Fruit fly (Drosophila melanogaster) whole organism, embryonic: ENCODE results near the gene CG4896.

Source experiments
- Awh ChIP-seq: fragments of 200-800 bp; sonication (Bioruptor generic); IDR thresholded peaks from 2 replicates; pipeline ENCODE4, ENCODE4 v1.3.6; 2022; ENCODE audit warnings: missing biosample characterization, missing genetic modification characterization
- Blimp-1 ChIP-seq: fragments of 200-800 bp; sonication (Bioruptor generic); optimal IDR thresholded peaks from 3 replicates; lab custom pipeline; 2018; ENCODE audit warnings: missing biosample characterization, missing genetic modification characterization, mild to moderate bottlenecking, moderate library complexity, missing genetic modification reagents
- CG10431 ChIP-seq: fragments of 200-800 bp; sonication (Bioruptor generic); optimal IDR thresholded peaks from 3 replicates; lab custom pipeline; 2018; ENCODE audit warnings: missing biosample characterization, mild to moderate bottlenecking, missing genetic modification characterization
- CG10543 ChIP-seq: fragments of 200-800 bp; sonication (Bioruptor generic); optimal IDR thresholded peaks from 3 replicates; lab custom pipeline; 2017; ENCODE audit warnings: missing biosample characterization, mild to moderate bottlenecking, missing genetic modification characterization, moderate library complexity
- CG11247 ChIP-seq: fragments of 200-800 bp; sonication (Bioruptor generic); IDR thresholded peaks from 2 replicates; pipeline ENCODE4 v1.3.6; 2022; ENCODE audit warnings: missing biosample characterization, missing genetic modification characterization
- CG11456 ChIP-seq: fragments of 200-800 bp; sonication (Bioruptor generic); IDR thresholded peaks from 3 replicates; pipeline ENCODE4 v1.3.6; 2022; ENCODE audit warnings: missing biosample characterization, missing genetic modification characterization
- CG13123 ChIP-seq: fragments of 200-800 bp; sonication (Bioruptor generic); optimal IDR thresholded peaks from 2 replicates; lab custom pipeline; 2016; ENCODE audit warnings: missing biosample characterization, missing genetic modification characterization
- CG14860 ChIP-seq: fragments of 200-800 bp; sonication (Bioruptor generic); IDR thresholded peaks from 3 replicates; pipeline ENCODE4 v1.3.6; 2022; ENCODE audit warnings: missing biosample characterization, missing genetic modification characterization; ENCODE audit not compliant: partially characterized antibody
- CG1529 ChIP-seq: fragments of 200-800 bp; sonication (Bioruptor generic); optimal IDR thresholded peaks from 3 replicates; lab custom pipeline; 2018; ENCODE audit warnings: missing biosample characterization, missing genetic modification characterization
- CG16813 ChIP-seq: fragments of 200-800 bp; sonication (Bioruptor generic); IDR thresholded peaks from 3 replicates; pipeline ENCODE4 v1.3.6; 2022; ENCODE audit warnings: missing biosample characterization, missing genetic modification characterization; ENCODE audit not compliant: partially characterized antibody
- CG16815 ChIP-seq: fragments of 200-800 bp; sonication (Bioruptor generic); optimal IDR thresholded peaks from 3 replicates; lab custom pipeline; 2017; ENCODE audit warnings: missing biosample characterization, mild to moderate bottlenecking, missing genetic modification characterization
- CG17829 ChIP-seq: fragments of 200-800 bp; optimal IDR thresholded peaks from 2 replicates; lab custom pipeline; 2019; ENCODE audit warnings: missing biosample characterization, mild to moderate bottlenecking, missing genetic modification characterization, moderate library complexity
- CG2199 ChIP-seq: fragments of 200-800 bp; sonication (Bioruptor generic); IDR thresholded peaks from 3 replicates; pipeline ENCODE4 v1.3.6; 2022; ENCODE audit warnings: missing biosample characterization, missing genetic modification characterization
- CG32772 ChIP-seq: fragments of 200-800 bp; sonication (Bioruptor generic); IDR thresholded peaks from 2 replicates; pipeline ENCODE4 v1.3.6; 2022; ENCODE audit warnings: missing biosample characterization, missing genetic modification characterization
- CG3407 ChIP-seq: fragments of 200-800 bp; sonication (Bioruptor generic); optimal IDR thresholded peaks from 2 replicates; lab custom pipeline; 2018; ENCODE audit warnings: missing biosample characterization, mild to moderate bottlenecking, missing genetic modification characterization
- CG34376 ChIP-seq: fragments of 200-800 bp; sonication (Bioruptor generic); optimal IDR thresholded peaks from 2 replicates; lab custom pipeline; 2018; ENCODE audit warnings: missing biosample characterization, mild to moderate bottlenecking, missing genetic modification characterization
- CG4360 ChIP-seq: fragments of 200-800 bp; sonication (Bioruptor generic); IDR thresholded peaks from 2 replicates; pipeline ENCODE4 v1.3.6; 2022; ENCODE audit warnings: missing biosample characterization, missing genetic modification characterization
- CG6854 ChIP-seq: fragments of 200-800 bp; sonication (Bioruptor generic); optimal IDR thresholded peaks from 3 replicates; lab custom pipeline; 2017; ENCODE audit warnings: missing biosample characterization, mild to moderate bottlenecking, missing genetic modification characterization
- CG8944 ChIP-seq: fragments of 200-800 bp; sonication (Bioruptor generic); optimal IDR thresholded peaks from 3 replicates; lab custom pipeline; 2016; ENCODE audit warnings: missing biosample characterization, missing genetic modification characterization
- CG9727 ChIP-seq: fragments of 200-800 bp; sonication (Bioruptor generic); optimal IDR thresholded peaks from 3 replicates; lab custom pipeline; 2017; ENCODE audit warnings: missing biosample characterization, mild to moderate bottlenecking, missing genetic modification characterization
- Dip3 ChIP-seq: fragments of 200-800 bp; sonication (Bioruptor generic); optimal IDR thresholded peaks from 3 replicates; lab custom pipeline; 2016; ENCODE audit warnings: missing biosample characterization, missing genetic modification characterization
- E2f2 ChIP-seq: fragments of 200-800 bp; sonication (Bioruptor generic); IDR thresholded peaks from 2 replicates; pipeline ENCODE4 v1.3.6; 2022; ENCODE audit warnings: missing biosample characterization, missing genetic modification characterization
- Fer1 ChIP-seq: fragments of 200-800 bp; sonication (Bioruptor generic); optimal IDR thresholded peaks from 2 replicates; lab custom pipeline; 2017; ENCODE audit warnings: missing biosample characterization, mild to moderate bottlenecking, missing genetic modification characterization
- Hand ChIP-seq: fragments of 200-800 bp; sonication (Bioruptor generic); optimal IDR thresholded peaks from 2 replicates; lab custom pipeline; 2017; ENCODE audit warnings: mild to moderate bottlenecking, missing biosample characterization, missing genetic modification reagents, missing genetic modification characterization
- MTF-1 ChIP-seq: fragments of 200-800 bp; sonication (Bioruptor generic); optimal IDR thresholded peaks from 2 replicates; lab custom pipeline; 2018; ENCODE audit warnings: missing biosample characterization, mild to moderate bottlenecking, missing genetic modification characterization, borderline replicate concordance
- Sin3A ChIP-seq: fragments of >200 bp; optimal IDR thresholded peaks from 2 replicates; lab custom pipeline; 2018
- Stat92E ChIP-seq, 3 experiments: fragments of >200 bp in 2 of 3; fragments of 200-800 bp in 1 of 3; sonication (Bioruptor generic) in 1 of 3; optimal IDR thresholded peaks; 2 replicates each; lab custom pipeline; 2017 to 2019; ENCODE audit warnings: missing biosample characterization in 3 of 3, missing genetic modification characterization in 3 of 3, mild to moderate bottlenecking in 1 of 3, moderate library complexity in 1 of 3
- Taf1 ChIP-seq: fragments of 200-800 bp; sonication (Bioruptor generic); IDR thresholded peaks from 2 replicates; pipeline ENCODE4 v1.3.6; 2022; ENCODE audit warnings: missing biosample characterization, missing genetic modification characterization
- Usf ChIP-seq: fragments of 200-800 bp; sonication (Bioruptor generic); optimal IDR thresholded peaks from 2 replicates; lab custom pipeline; 2017; ENCODE audit warnings: missing genotype, missing biosample characterization, missing genetic modification characterization
- ash1 ChIP-seq: fragments of 200-800 bp; sonication (Bioruptor generic); optimal IDR thresholded peaks from 2 replicates; lab custom pipeline; 2018; ENCODE audit warnings: missing biosample characterization, mild to moderate bottlenecking, missing genetic modification characterization
- cad ChIP-seq: fragments of >200 bp; optimal IDR thresholded peaks from 2 replicates; lab custom pipeline; 2017; ENCODE audit warnings: missing biosample characterization, missing genetic modification characterization
- cwo ChIP-seq: fragments of 200-800 bp; sonication (Bioruptor generic); optimal IDR thresholded peaks from 3 replicates; lab custom pipeline; 2017; ENCODE audit warnings: missing biosample characterization, missing genetic modification characterization, mild to moderate bottlenecking, moderate library complexity, missing genetic modification reagents
- dysf ChIP-seq: fragments of 200-800 bp; sonication (Bioruptor generic); IDR thresholded peaks from 3 replicates; pipeline ENCODE4 v1.3.6; 2022; ENCODE audit warnings: missing biosample characterization, missing genetic modification characterization
- eve ChIP-seq, 2 experiments: fragments of >200 bp; optimal IDR thresholded peaks; 2 replicates each; lab custom pipeline; 2017; ENCODE audit warnings: missing biosample characterization in 2 of 2, missing genetic modification characterization in 2 of 2
- fu2 ChIP-seq: fragments of 200-800 bp; sonication (Bioruptor generic); optimal IDR thresholded peaks from 2 replicates; lab custom pipeline; 2016; ENCODE audit warnings: missing biosample characterization, missing genetic modification characterization
- jing ChIP-seq: fragments of 200-800 bp; sonication (Bioruptor generic); optimal IDR thresholded peaks from 2 replicates; lab custom pipeline; 2018; ENCODE audit warnings: missing biosample characterization, mild to moderate bottlenecking, missing genetic modification characterization
- nau ChIP-seq: fragments of 200-800 bp; sonication (Bioruptor generic); optimal IDR thresholded peaks from 3 replicates; lab custom pipeline; 2017; ENCODE audit warnings: missing biosample characterization, mild to moderate bottlenecking, missing genetic modification characterization, missing genetic modification reagents
- nerfin-1 ChIP-seq: fragments of 200-800 bp; sonication (Bioruptor generic); optimal IDR thresholded peaks from 3 replicates; lab custom pipeline; 2019; ENCODE audit warnings: missing biosample characterization, mild to moderate bottlenecking, missing genetic modification characterization, moderate library complexity
- nerfin-2 ChIP-seq: fragments of 200-800 bp; sonication (Bioruptor generic); IDR thresholded peaks from 2 replicates; pipeline ENCODE4 v1.3.6; 2022; ENCODE audit warnings: missing biosample characterization, missing genetic modification characterization; ENCODE audit not compliant: partially characterized antibody
- org-1 ChIP-seq: fragments of 200-800 bp; sonication (Bioruptor generic); optimal IDR thresholded peaks from 2 replicates; lab custom pipeline; 2017; ENCODE audit warnings: missing biosample characterization, missing genetic modification characterization
- pho ChIP-seq: fragments of 200-800 bp; sonication (Bioruptor generic); optimal IDR thresholded peaks from 2 replicates; lab custom pipeline; 2016; ENCODE audit warnings: missing biosample characterization, missing genetic modification characterization
- phol ChIP-seq: fragments of 200-800 bp; sonication (Bioruptor generic); optimal IDR thresholded peaks from 3 replicates; lab custom pipeline; 2018; ENCODE audit warnings: missing biosample characterization, mild to moderate bottlenecking, missing genetic modification characterization, moderate library complexity
- pnt ChIP-seq: fragments of 200-800 bp; sonication (Bioruptor generic); optimal IDR thresholded peaks from 3 replicates; lab custom pipeline; 2016; ENCODE audit warnings: missing biosample characterization, missing genetic modification characterization
- pros ChIP-seq: fragments of 200-800 bp; sonication (Bioruptor generic); optimal IDR thresholded peaks from 3 replicates; lab custom pipeline; 2019; ENCODE audit warnings: missing biosample characterization, mild to moderate bottlenecking, missing genetic modification characterization, moderate library complexity
- pum ChIP-seq: fragments of 200-800 bp; sonication (Bioruptor generic); optimal IDR thresholded peaks from 2 replicates; lab custom pipeline; 2016; ENCODE audit warnings: missing biosample characterization, missing genetic modification characterization
- pzg ChIP-seq: fragments of 200-800 bp; sonication (Bioruptor generic); optimal IDR thresholded peaks from 3 replicates; lab custom pipeline; 2018; ENCODE audit warnings: missing biosample characterization, mild to moderate bottlenecking, missing genetic modification characterization, moderate library complexity
- run ChIP-seq: fragments of 200-800 bp; sonication (Bioruptor generic); optimal IDR thresholded peaks from 3 replicates; lab custom pipeline; 2018; ENCODE audit warnings: missing biosample characterization, mild to moderate bottlenecking, missing genetic modification characterization
- schlank ChIP-seq: fragments of 200-800 bp; sonication (Bioruptor generic); optimal IDR thresholded peaks from 2 replicates; lab custom pipeline; 2018; ENCODE audit warnings: missing biosample characterization, mild to moderate bottlenecking, missing genetic modification characterization
- sisA ChIP-seq: fragments of 200-800 bp; sonication (Bioruptor generic); IDR thresholded peaks from 2 replicates; pipeline ENCODE4 v1.3.6; 2022; ENCODE audit warnings: missing biosample characterization, missing genetic modification characterization
- toy ChIP-seq: fragments of 200-800 bp; sonication (Bioruptor generic); IDR thresholded peaks from 2 replicates; pipeline ENCODE4 v1.3.6; 2022; ENCODE audit warnings: missing biosample characterization, missing genetic modification characterization
- tx ChIP-seq: fragments of 200-800 bp; sonication (Bioruptor generic); optimal IDR thresholded peaks from 2 replicates; lab custom pipeline; 2016; ENCODE audit warnings: missing biosample characterization, missing genetic modification characterization

CG4896 gene

DNA sequence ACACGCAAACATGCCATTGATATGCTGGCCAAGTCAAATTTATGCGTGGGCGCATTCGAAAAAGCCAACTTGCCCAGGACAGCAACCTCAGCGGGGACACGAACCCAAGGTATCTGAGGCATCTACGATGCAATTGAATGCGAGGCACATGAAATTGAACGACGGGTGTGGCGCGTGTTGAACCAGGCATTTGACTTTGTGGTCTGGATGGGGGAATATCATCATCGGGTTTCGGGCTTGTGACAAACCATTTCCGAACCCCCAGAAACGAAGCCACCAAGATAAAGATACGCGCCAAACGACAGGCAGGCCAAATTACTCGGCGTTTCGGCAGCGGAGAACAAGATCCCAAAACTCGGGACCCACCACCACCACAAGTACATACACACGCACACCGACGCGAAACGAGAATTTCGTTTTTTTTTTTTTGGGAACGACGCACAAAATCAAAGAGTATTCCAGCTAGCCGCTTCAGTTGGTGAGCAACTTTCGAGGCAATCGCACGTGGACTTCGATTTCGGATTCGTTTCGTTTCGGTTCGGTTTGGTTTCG lies 34.7 kb upstream of the CG4896 start, which contains the start of gene MFS3 (continued):
- TF ChIP-seq Hand (GFP tag; lab: Kevin White, UChicago) (peak; percentile 31), pum (no peak), fu2 (GFP tag; lab: Kevin White, UChicago) (no peak), Sin3A (lab: Kevin White, UChicago) (no peak), CG4360 (GFP tag; lab: Robert Waterston, UW) (no peak), ash1 (GFP tag; lab: Kevin White, UChicago) (no peak), CG17829 (no peak), dysf (GFP tag; lab: Robert Waterston, UW) (0 out of 3 replicates have a peak, but pooled peaks have one; percentile 22), pnt (GFP tag; lab: Kevin White, UChicago) (no peak), Usf (GFP tag; lab: Kevin White, UChicago) (no peak), nerfin-1 (no peak), schlank (no peak), CG11456 (GFP tag; lab: Robert Waterston, UW) (no peak), CG34376 (GFP tag; lab: Kevin White, UChicago) (peak; percentile 24), cad (no peak), Awh (no peak), CG16813 (GFP tag; lab: Robert Waterston, UW) (no peak), toy (peak; percentile 41; the same call in 1 of the 2 replicates), phol (tag; lab: Kevin White, UChicago) (no peak), CG11247 (GFP tag; lab: Robert Waterston, UW) (no peak), pros (GFP tag; lab: Kevin White, UChicago) (peak; percentile 79), nau (no peak), CG13123 (no peak), eve (GFP tag; optimal IDR thresholded peaks at IDR 0.05; lab: Kevin White, UChicago) (no peak), run (tag; lab: Kevin White, UChicago) (no peak), E2f2 (GFP tag; lab: Robert Waterston, UW) (peak; percentile 76), CG2199 (no peak), CG9727 (GFP tag; lab: Kevin White, UChicago) (no peak), Taf1 (no peak), CG3407 (GFP tag; lab: Kevin White, UChicago) (no peak), CG8944 (GFP tag; lab: Kevin White, UChicago) (no peak), CG6854 (GFP tag; lab: Kevin White, UChicago) (no peak), Stat92E (GFP tag; optimal IDR thresholded peaks at IDR 0.05; lab: Kevin White, UChicago) (no peak), MTF-1 (GFP tag; lab: Kevin White, UChicago) (peak; percentile 51), Blimp-1 (GFP tag; lab: Kevin White, UChicago) (no peak), CG16815 (GFP tag; lab: Kevin White, UChicago) (no peak), CG14860 (no peak), jing (GFP tag; lab: Kevin White, UChicago) (no peak), CG10431 (no peak), nerfin-2 (GFP tag; lab: Robert Waterston, UW) (no peak), CG10543 (GFP tag; lab: Kevin White, UChicago) (peak; percentile 75), tx (GFP tag; lab: Kevin White, UChicago) (no peak), pzg (GFP tag; lab: Kevin White, UChicago) (peak; percentile 49), CG1529 (GFP tag; lab: Kevin White, UChicago) (no peak), sisA (GFP tag; lab: Robert Waterston, UW) (no peak), pho (GFP tag; lab: Kevin White, UChicago) (no peak), Dip3 (GFP tag; lab: Kevin White, UChicago) (peak; percentile 0), CG32772 (GFP tag; lab: Robert Waterston, UW) (peak; percentile 53; the same call in 1 of the 2 replicates), Fer1 (peak; percentile 62), cwo (GFP tag; lab: Kevin White, UChicago) (no peak), org-1 (GFP tag; lab: Kevin White, UChicago) (no peak)
